Fruit fly (Drosophila melanogaster) S2 (cell line): ENCODE results near the gene TotF.

Experiments
- CG8478 ChIP-seq: fragments of >200 bp; optimal IDR thresholded peaks from 2 replicates; lab custom pipeline; 2018
- CTCF ChIP-seq, 2 experiments: fragments of >200 bp; optimal IDR thresholded peaks; 2 replicates each; lab custom pipeline; 2018

TotF gene

dm6 chr2L:19892450-19892849 lies 19.7 kb downstream of the TotF start, which contains the start of gene CG10481:
CG10481 (minus strand) TSS chr2L:19892550.
- no peak for TF ChIP-seq CTCF (optimal IDR thresholded peaks at IDR 0.05; lab: Kevin White, UChicago)
- no peak for TF ChIP-seq CG8478 (lab: Kevin White, UChicago)

DNA sequence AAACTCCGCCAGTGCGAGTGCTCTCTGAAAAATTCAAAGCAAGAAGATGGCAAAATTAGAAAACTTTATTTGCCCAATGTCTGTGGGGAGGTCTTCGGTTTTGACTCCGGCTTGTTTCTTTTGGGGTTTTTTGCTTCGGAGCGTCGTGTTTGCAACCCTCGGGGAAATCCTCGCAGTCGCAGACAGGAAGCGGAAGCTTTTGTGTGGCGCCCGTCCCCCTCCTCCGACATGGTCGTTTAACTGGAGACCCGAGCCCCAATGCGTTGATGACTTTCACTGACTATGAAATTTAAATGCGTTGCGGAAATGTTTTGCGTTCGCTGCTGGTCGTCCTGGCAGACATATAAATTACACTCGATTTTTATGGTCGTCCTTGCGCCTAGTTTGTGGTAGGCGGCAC lies 23.8 kb downstream of the TotF start:
- TF ChIP-seq CG8478 (lab: Kevin White, UChicago), result no peak
- no peak for TF ChIP-seq CTCF (optimal IDR thresholded peaks at IDR 0.05; lab: Kevin White, UChicago)

- TF ChIP-seq CTCF (optimal IDR thresholded peaks at IDR 0.05; lab: Kevin White, UChicago), result peak; percentile 90 to 99
- no peak for TF ChIP-seq CG8478 (lab: Kevin White, UChicago)
Measured at dm6 chr2L:19887468-19887867, 24.7 kb downstream of the TotF start.

DNA sequence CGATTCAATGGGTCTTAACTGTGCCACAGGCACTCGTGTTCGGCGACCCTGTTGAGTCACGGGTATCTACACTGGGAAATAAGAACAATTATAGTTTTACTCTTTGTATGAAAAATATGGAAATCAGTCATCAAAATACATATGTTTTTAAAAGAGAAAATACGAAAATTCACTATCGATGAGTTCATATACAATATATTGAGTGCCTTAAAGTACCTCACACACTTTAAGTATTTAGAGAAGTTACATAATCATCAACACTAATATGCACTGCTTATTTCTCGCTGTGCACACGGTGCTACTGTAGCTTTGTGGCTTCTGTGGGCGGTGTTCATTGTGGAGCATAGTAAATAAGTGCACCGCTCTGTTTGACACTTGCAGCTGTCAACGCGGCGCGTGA lies 27.7 kb downstream of the TotF start:
- TF ChIP-seq CTCF (optimal IDR thresholded peaks at IDR 0.05; lab: Kevin White, UChicago) (no peak), CG8478 (lab: Kevin White, UChicago) (no peak)

dm6 chr2L:19875007-19875406 lies 37.2 kb downstream of the TotF start:
- TF ChIP-seq CTCF (optimal IDR thresholded peaks at IDR 0.05; lab: Kevin White, UChicago) (no peak), CG8478 (lab: Kevin White, UChicago) (no peak)

- TF ChIP-seq CTCF (optimal IDR thresholded peaks at IDR 0.05; lab: Kevin White, UChicago) (no peak), CG8478 (lab: Kevin White, UChicago) (no peak)
Measured at dm6 chr2L:19872109-19872508, 40.1 kb downstream of the TotF start.

- TF ChIP-seq CTCF (optimal IDR thresholded peaks at IDR 0.05; lab: Kevin White, UChicago), result no peak
- TF ChIP-seq CG8478 (lab: Kevin White, UChicago), result no peak
Measured at dm6 chr2L:19869937-19870336, 42.2 kb downstream of the TotF start.

- TF ChIP-seq CTCF (optimal IDR thresholded peaks at IDR 0.05; lab: Kevin White, UChicago), result no peak
- no peak for TF ChIP-seq CG8478 (lab: Kevin White, UChicago)
Measured at dm6 chr2L:19869463-19869862, 42.7 kb downstream of the TotF start.

DNA sequence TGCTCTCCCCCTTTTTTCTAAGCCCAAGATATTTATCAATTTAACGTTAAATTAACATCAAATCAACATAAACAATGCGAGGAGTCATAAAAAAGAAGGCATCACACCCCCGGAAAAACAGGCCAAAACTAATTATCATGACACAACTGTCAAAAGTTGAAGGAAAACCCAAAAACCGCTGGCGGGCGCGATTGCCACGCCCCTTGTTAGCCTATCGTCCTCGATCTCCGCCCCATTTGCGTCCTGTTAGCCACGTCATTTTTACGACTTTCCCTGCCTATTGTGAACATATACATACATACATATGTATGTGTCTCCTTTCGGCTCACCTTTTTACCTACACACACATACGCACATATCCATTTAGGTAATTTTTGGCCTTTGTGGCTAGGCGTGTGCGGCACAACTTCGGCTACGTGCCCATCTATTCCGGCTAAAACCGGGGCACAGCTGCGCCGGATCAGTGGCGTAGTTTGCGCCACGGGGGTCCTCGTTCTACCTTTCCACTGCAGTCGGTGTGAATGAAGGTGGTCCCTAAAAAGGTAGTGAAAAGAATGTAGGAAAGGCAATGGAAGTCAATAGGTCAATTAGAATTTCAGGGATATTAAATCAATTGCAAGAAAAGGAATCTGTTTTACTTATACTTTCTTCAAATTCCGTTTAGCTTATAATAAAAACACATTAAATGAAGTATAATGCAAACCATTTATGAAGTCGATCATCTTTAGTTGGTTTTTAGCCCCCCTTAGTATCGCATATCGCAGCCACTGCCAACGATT lies 45.4 kb downstream of the TotF start:
- TF ChIP-seq CTCF (optimal IDR thresholded peaks at IDR 0.05; lab: Kevin White, UChicago) (no peak), CG8478 (lab: Kevin White, UChicago) (no peak)

DNA sequence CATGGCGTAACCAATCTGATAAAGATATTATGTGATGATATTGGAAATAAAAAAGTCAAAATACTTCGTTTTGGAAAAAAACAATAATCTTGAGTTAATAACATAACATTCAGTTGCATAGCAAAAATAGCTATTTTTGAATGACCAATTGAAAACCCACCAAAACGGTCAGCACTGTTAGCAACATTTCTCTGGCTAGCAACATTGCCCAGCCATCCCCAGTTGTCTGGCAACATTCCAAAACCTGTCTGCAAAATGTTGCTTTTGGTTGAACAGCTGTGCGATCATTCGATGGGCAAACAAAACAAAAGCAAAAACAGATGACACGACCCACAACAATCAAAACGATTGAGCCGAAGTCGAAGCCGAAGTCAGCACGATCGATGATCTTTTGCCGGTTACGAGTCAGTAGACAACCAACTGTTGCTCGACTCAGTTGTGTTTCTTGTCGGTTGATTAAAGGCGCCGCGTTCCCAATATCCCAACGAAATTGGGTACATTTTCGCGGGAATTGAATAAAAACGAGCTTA lies 46.6 kb downstream of the TotF start:
- TF ChIP-seq CG8478 (lab: Kevin White, UChicago) (no peak), CTCF (optimal IDR thresholded peaks at IDR 0.05; lab: Kevin White, UChicago) (no peak)
